Worm (Caenorhabditis elegans): ENCODE data around the gene F25H9.7.

- no peak for TF ChIP-seq dao-5 (tag; optimal IDR thresholded peaks at IDR 0.05)
- TF ChIP-seq W03F9.2 (tag; optimal IDR thresholded peaks at IDR 0.05): no peak
Measured at ce11 chrV:13473467-13473866, 5.3 kb downstream of the F25H9.7 start, which contains the start of gene T10G3.1.
